Worm (Caenorhabditis elegans): ENCODE measurements around the gene aqp-10.

DNA sequence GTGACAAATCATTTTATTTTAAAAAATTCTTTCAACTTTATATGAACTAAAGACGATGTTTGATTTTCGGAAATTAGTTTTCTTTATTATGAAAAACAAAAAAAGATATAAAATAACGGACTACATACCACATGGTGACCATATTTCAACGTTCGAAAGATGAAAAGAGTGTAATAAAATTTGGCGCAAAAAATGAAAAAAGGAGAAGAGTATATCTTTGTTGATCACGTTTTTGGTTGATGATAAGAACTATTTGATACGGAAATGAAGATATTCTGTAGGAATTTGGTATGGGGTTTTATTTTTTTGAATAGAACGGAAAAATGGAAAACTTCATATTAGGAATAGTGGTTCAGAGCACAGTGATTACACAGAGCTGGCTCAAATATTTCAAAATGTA is 16.6 kb downstream of the aqp-10 start, which contains the start of gene Y53C12B.7:
- TF ChIP-seq hlh-4 (tag; optimal IDR thresholded peaks at IDR 0.05) (no peak), elt-3 (tag; optimal IDR thresholded peaks at IDR 0.05) (peak in 2 of 6 experiments; percentile 61 to 81), ama-1 (optimal IDR thresholded peaks at IDR 0.05) (no peak), lin-39 (tag; optimal IDR thresholded peaks at IDR 0.05) (no peak), tbx-2 (tag; optimal IDR thresholded peaks at IDR 0.05) (no peak), fkh-10 (GFP tag; optimal IDR thresholded peaks at IDR 0.05) (no peak), nhr-19 (GFP tag; conservative IDR thresholded peaks at IDR 0.05) (no peak), sox-4 (tag; optimal IDR thresholded peaks at IDR 0.05) (no peak), egl-27 (tag; optimal IDR thresholded peaks at IDR 0.05) (no peak), snpc-4 (tag; optimal IDR thresholded peaks at IDR 0.05) (no peak), ceh-82 (tag; optimal IDR thresholded peaks at IDR 0.05) (no peak)

Measured in whole organism, L1 larva.